Fruit fly (Drosophila melanogaster) whole organism, embryonic: ENCODE results near the gene dlp.

Experiments
- CG31388 ChIP-seq: fragments of 200-800 bp; sonication (Bioruptor generic); optimal IDR thresholded peaks from 2 replicates; lab custom pipeline; 2016; ENCODE audit warnings: missing biosample characterization, missing genetic modification characterization
- CG31441 ChIP-seq: fragments of 200-800 bp; sonication (Bioruptor generic); IDR thresholded peaks from 2 replicates; pipeline ENCODE4 v1.3.6; 2022; ENCODE audit warnings: missing biosample characterization, missing genetic modification characterization
- CG7556 ChIP-seq: fragments of 200-800 bp; sonication (Bioruptor generic); optimal IDR thresholded peaks from 2 replicates; lab custom pipeline; 2017; ENCODE audit warnings: missing biosample characterization, mild to moderate bottlenecking, missing genetic modification characterization
- CG7839 ChIP-seq: fragments of 200-800 bp; sonication (Bioruptor generic); optimal IDR thresholded peaks from 3 replicates; lab custom pipeline; 2018; ENCODE audit warnings: missing biosample characterization, mild to moderate bottlenecking, missing genetic modification characterization, moderate library complexity
- CG9932 ChIP-seq: fragments of 200-800 bp; sonication (Bioruptor generic); IDR thresholded peaks from 2 replicates; pipeline ENCODE4 v1.3.6; 2022; ENCODE audit warnings: missing biosample characterization, missing genetic modification characterization
- crc ChIP-seq: fragments of 200-800 bp; sonication (Bioruptor generic); optimal IDR thresholded peaks from 2 replicates; lab custom pipeline; 2016; ENCODE audit warnings: missing biosample characterization, missing genetic modification characterization
- jigr1 ChIP-seq: fragments of 200-800 bp; sonication (Bioruptor generic); IDR thresholded peaks from 3 replicates; pipeline ENCODE4 v1.3.6; 2022; ENCODE audit warnings: missing biosample characterization, missing genetic modification characterization
- pros ChIP-seq: fragments of 200-800 bp; sonication (Bioruptor generic); optimal IDR thresholded peaks from 3 replicates; lab custom pipeline; 2019; ENCODE audit warnings: missing biosample characterization, mild to moderate bottlenecking, missing genetic modification characterization, moderate library complexity
- psq ChIP-seq: fragments of 200-800 bp; sonication (Bioruptor generic); optimal IDR thresholded peaks from 2 replicates; lab custom pipeline; 2017; ENCODE audit warnings: missing biosample characterization, missing genetic modification characterization

dm6 chr3L:14634019-14634772 lies 1.8 kb downstream of the dlp start:
- TF ChIP-seq jigr1 (GFP tag; lab: Robert Waterston, UW): no peak
- 0 out of 2 replicates have a peak, but pooled peaks have one; percentile 39 for TF ChIP-seq CG31441 (GFP tag; lab: Robert Waterston, UW)
- TF ChIP-seq CG7839 (tag; lab: Kevin White, UChicago): peak; percentile 20
- no peak for TF ChIP-seq CG9932 (GFP tag; lab: Robert Waterston, UW)
- no peak for TF ChIP-seq CG31388
- no peak for TF ChIP-seq psq (GFP tag; lab: Kevin White, UChicago)
- TF ChIP-seq CG7556 (GFP tag; lab: Kevin White, UChicago): peak; percentile 17
- no peak for TF ChIP-seq crc (GFP tag; lab: Kevin White, UChicago)
- no peak for TF ChIP-seq pros (GFP tag; lab: Kevin White, UChicago)
